Fruit fly (Drosophila melanogaster) whole organism, embryonic: ENCODE measurements around the gene 5-HT7.

Experiments
- Abd-B ChIP-seq: fragments of 200-800 bp; sonication (Bioruptor generic); optimal IDR thresholded peaks from 2 replicates; lab custom pipeline; 2018; ENCODE audit warnings: missing biosample characterization, mild to moderate bottlenecking, missing genetic modification characterization, moderate library complexity
- Ada2b ChIP-seq: fragments of 200-800 bp; sonication (Bioruptor generic); IDR thresholded peaks from 2 replicates; pipeline ENCODE4 v1.3.6; 2022; ENCODE audit warnings: missing biosample characterization, missing genetic modification characterization
- Adf1 ChIP-seq: fragments of 200-800 bp; sonication (Bioruptor generic); IDR thresholded peaks from 2 replicates; pipeline ENCODE4 v1.3.6; 2022; ENCODE audit warnings: missing biosample characterization, missing genetic modification characterization
- Asciz ChIP-seq: fragments of 200-800 bp; sonication (Bioruptor generic); optimal IDR thresholded peaks from 2 replicates; lab custom pipeline; 2017; ENCODE audit warnings: missing biosample characterization, mild to moderate bottlenecking, missing genetic modification characterization, missing genetic modification reagents
- CG11093 ChIP-seq: fragments of 200-800 bp; sonication (Bioruptor generic); IDR thresholded peaks from 3 replicates; pipeline ENCODE4 v1.3.6; 2022; ENCODE audit warnings: missing biosample characterization, missing genetic modification characterization
- CG12236 ChIP-seq: fragments of 200-800 bp; sonication (Bioruptor generic); optimal IDR thresholded peaks from 2 replicates; lab custom pipeline; 2016; ENCODE audit warnings: missing biosample characterization, missing genetic modification characterization
- CG13775 ChIP-seq: fragments of 200-800 bp; sonication (Bioruptor generic); optimal IDR thresholded peaks from 3 replicates; lab custom pipeline; 2017; ENCODE audit warnings: missing biosample characterization, mild to moderate bottlenecking, missing genetic modification characterization
- CG14050 ChIP-seq: fragments of 200-800 bp; sonication (Bioruptor generic); IDR thresholded peaks from 3 replicates; pipeline ENCODE4 v1.3.6; 2022; ENCODE audit warnings: missing biosample characterization, missing genetic modification characterization
- CG15073 ChIP-seq: fragments of 200-800 bp; sonication (Bioruptor generic); optimal IDR thresholded peaks from 2 replicates; lab custom pipeline; 2016; ENCODE audit warnings: missing biosample characterization, missing genetic modification characterization
- CG17186 ChIP-seq: fragments of 200-800 bp; sonication (Bioruptor generic); optimal IDR thresholded peaks from 3 replicates; lab custom pipeline; 2017; ENCODE audit warnings: missing biosample characterization, missing genetic modification reagents, missing genetic modification characterization
- CG17328 ChIP-seq: fragments of 200-800 bp; sonication (Bioruptor generic); IDR thresholded peaks from 2 replicates; pipeline ENCODE4 v1.3.6; 2022; ENCODE audit warnings: missing biosample characterization, missing genetic modification characterization
- CG17359 ChIP-seq: fragments of 200-800 bp; sonication (Bioruptor generic); optimal IDR thresholded peaks from 3 replicates; lab custom pipeline; 2018; ENCODE audit warnings: missing biosample characterization, mild to moderate bottlenecking, missing genetic modification characterization, moderate library complexity
- CG1792 ChIP-seq: fragments of 200-800 bp; sonication (Bioruptor generic); optimal IDR thresholded peaks from 2 replicates; lab custom pipeline; 2016; ENCODE audit warnings: missing biosample characterization, missing genetic modification characterization
- CG18011 ChIP-seq: fragments of 200-800 bp; sonication (Bioruptor generic); optimal IDR thresholded peaks from 2 replicates; lab custom pipeline; 2017; ENCODE audit warnings: missing biosample characterization, missing genetic modification characterization, mild to moderate bottlenecking, moderate library complexity, missing genotype
- CG18764 ChIP-seq: fragments of 200-800 bp; sonication (Bioruptor generic); optimal IDR thresholded peaks from 3 replicates; lab custom pipeline; 2016; ENCODE audit warnings: missing biosample characterization, missing genetic modification characterization
- CG2678 ChIP-seq: fragments of 200-800 bp; sonication (Bioruptor generic); optimal IDR thresholded peaks from 3 replicates; lab custom pipeline; 2019; ENCODE audit warnings: missing biosample characterization, mild to moderate bottlenecking, missing genetic modification characterization, moderate library complexity
- CG31224 ChIP-seq: fragments of 200-800 bp; sonication (Bioruptor generic); IDR thresholded peaks from 2 replicates; pipeline ENCODE4 v1.3.6; 2022; ENCODE audit warnings: missing biosample characterization, missing genetic modification characterization
- CG3407 ChIP-seq: fragments of 200-800 bp; sonication (Bioruptor generic); optimal IDR thresholded peaks from 2 replicates; lab custom pipeline; 2018; ENCODE audit warnings: missing biosample characterization, mild to moderate bottlenecking, missing genetic modification characterization
- CG4617 ChIP-seq: fragments of 200-800 bp; sonication (Bioruptor generic); optimal IDR thresholded peaks from 3 replicates; lab custom pipeline; 2016; ENCODE audit warnings: missing biosample characterization, missing genetic modification characterization, borderline replicate concordance
- CG6683 ChIP-seq: fragments of 200-800 bp; sonication (Bioruptor generic); optimal IDR thresholded peaks from 2 replicates; lab custom pipeline; 2017; ENCODE audit warnings: missing biosample characterization, mild to moderate bottlenecking, missing genetic modification characterization, missing genetic modification reagents
- CG6791 ChIP-seq: fragments of 200-800 bp; sonication (Bioruptor generic); IDR thresholded peaks from 3 replicates; pipeline ENCODE4 v1.3.6; 2022; ENCODE audit warnings: missing biosample characterization, missing genetic modification characterization; ENCODE audit not compliant: partially characterized antibody
- CG8281 ChIP-seq: fragments of 200-800 bp; sonication (Bioruptor generic); optimal IDR thresholded peaks from 2 replicates; lab custom pipeline; 2018; ENCODE audit warnings: missing biosample characterization, mild to moderate bottlenecking, missing genetic modification characterization, moderate library complexity
- Chrac-16 ChIP-seq: fragments of 200-800 bp; sonication (Bioruptor generic); optimal IDR thresholded peaks from 3 replicates; lab custom pipeline; 2016; ENCODE audit warnings: missing biosample characterization, missing genetic modification characterization
- Dad ChIP-seq: fragments of 200-800 bp; sonication (Bioruptor generic); optimal IDR thresholded peaks from 3 replicates; lab custom pipeline; 2016; ENCODE audit warnings: missing biosample characterization, missing genetic modification characterization
- Dip3 ChIP-seq: fragments of 200-800 bp; sonication (Bioruptor generic); optimal IDR thresholded peaks from 3 replicates; lab custom pipeline; 2016; ENCODE audit warnings: missing biosample characterization, missing genetic modification characterization
- ERR ChIP-seq: fragments of 200-800 bp; sonication (Bioruptor generic); optimal IDR thresholded peaks from 2 replicates; lab custom pipeline; 2016; ENCODE audit warnings: missing biosample characterization, missing genetic modification characterization
- Eip74EF ChIP-seq, 2 experiments: fragments of 200-800 bp in 1 of 2; fragments of >200 bp in 1 of 2; sonication (Bioruptor generic) in 1 of 2; optimal IDR thresholded peaks; 2 replicates each; lab custom pipeline; 2017 to 2019; ENCODE audit warnings: missing biosample characterization in 2 of 2, missing genetic modification characterization in 2 of 2, mild to moderate bottlenecking in 1 of 2, moderate library complexity in 1 of 2
- HLH54F ChIP-seq: fragments of 200-800 bp; sonication (Bioruptor generic); optimal IDR thresholded peaks from 3 replicates; lab custom pipeline; 2016; ENCODE audit warnings: missing biosample characterization, missing genetic modification characterization
- Hmx ChIP-seq: fragments of 200-800 bp; sonication (Bioruptor generic); optimal IDR thresholded peaks from 2 replicates; lab custom pipeline; 2016; ENCODE audit warnings: missing biosample characterization, missing genetic modification characterization
- Hsf ChIP-seq: fragments of 200-800 bp; sonication (Bioruptor generic); optimal IDR thresholded peaks from 3 replicates; lab custom pipeline; 2016; ENCODE audit warnings: missing biosample characterization, missing genetic modification characterization
- Myb ChIP-seq: fragments of 200-800 bp; sonication (Bioruptor generic); optimal IDR thresholded peaks from 2 replicates; lab custom pipeline; 2016; ENCODE audit warnings: missing biosample characterization, missing genetic modification characterization
- Ssrp ChIP-seq: fragments of 200-800 bp; sonication (Bioruptor generic); optimal IDR thresholded peaks from 2 replicates; lab custom pipeline; 2018; ENCODE audit warnings: missing biosample characterization, mild to moderate bottlenecking, missing genetic modification characterization, moderate library complexity
- abd-A ChIP-seq: fragments of 200-800 bp; sonication (Bioruptor generic); optimal IDR thresholded peaks from 3 replicates; lab custom pipeline; 2019; ENCODE audit warnings: missing biosample characterization, mild to moderate bottlenecking, missing genetic modification characterization, moderate library complexity
- ac ChIP-seq: fragments of 200-800 bp; sonication (Bioruptor generic); optimal IDR thresholded peaks from 3 replicates; lab custom pipeline; 2017; ENCODE audit warnings: missing biosample characterization, mild to moderate bottlenecking, missing genetic modification characterization
- ase ChIP-seq: fragments of 200-800 bp; sonication (Bioruptor generic); IDR thresholded peaks from 3 replicates; pipeline ENCODE4 v1.3.6; 2022; ENCODE audit warnings: missing biosample characterization, missing genetic modification characterization
- az2 ChIP-seq: fragments of 200-800 bp; sonication (Bioruptor generic); optimal IDR thresholded peaks from 3 replicates; lab custom pipeline; 2016; ENCODE audit warnings: missing biosample characterization, missing genetic modification characterization
- cad ChIP-seq: fragments of >200 bp; optimal IDR thresholded peaks from 2 replicates; lab custom pipeline; 2017; ENCODE audit warnings: missing biosample characterization, missing genetic modification characterization
- cas ChIP-seq: fragments of 200-800 bp; sonication (Bioruptor generic); IDR thresholded peaks from 2 replicates; pipeline ENCODE4 v1.3.6; 2022; ENCODE audit warnings: missing biosample characterization, missing genetic modification characterization
- corto ChIP-seq: fragments of 200-800 bp; sonication (Bioruptor generic); optimal IDR thresholded peaks from 2 replicates; lab custom pipeline; 2016; ENCODE audit warnings: missing biosample characterization, mild to moderate bottlenecking, missing genetic modification characterization, moderate library complexity
- gcm2 ChIP-seq: fragments of 200-800 bp; sonication (Bioruptor generic); optimal IDR thresholded peaks from 2 replicates; lab custom pipeline; 2016; ENCODE audit warnings: missing biosample characterization, missing genetic modification characterization
- h ChIP-seq: fragments of >200 bp; optimal IDR thresholded peaks from 2 replicates; lab custom pipeline; 2017
- kay ChIP-seq: fragments of 200-800 bp; sonication (Bioruptor generic); optimal IDR thresholded peaks from 2 replicates; lab custom pipeline; 2016; ENCODE audit warnings: missing biosample characterization, missing genetic modification characterization
- lab ChIP-seq: fragments of 200-800 bp; sonication (Bioruptor generic); optimal IDR thresholded peaks from 3 replicates; lab custom pipeline; 2017; ENCODE audit warnings: missing biosample characterization, missing genetic modification characterization, mild to moderate bottlenecking, moderate library complexity, missing genetic modification reagents
- lola ChIP-seq, 3 experiments: fragments of >200 bp in 2 of 3; fragments of 200-800 bp in 1 of 3; sonication (Bioruptor generic) in 1 of 3; optimal IDR thresholded peaks; 2 replicates each; lab custom pipeline; 2017 to 2019; ENCODE audit warnings: missing biosample characterization in 3 of 3, missing genetic modification characterization in 3 of 3, mild to moderate bottlenecking in 1 of 3, moderate library complexity in 1 of 3
- maf-S ChIP-seq: fragments of 200-800 bp; sonication (Bioruptor generic); optimal IDR thresholded peaks from 2 replicates; lab custom pipeline; 2016; ENCODE audit warnings: missing biosample characterization, missing genetic modification characterization
- pum ChIP-seq: fragments of 200-800 bp; sonication (Bioruptor generic); optimal IDR thresholded peaks from 2 replicates; lab custom pipeline; 2016; ENCODE audit warnings: missing biosample characterization, missing genetic modification characterization
- tll ChIP-seq, 2 experiments: fragments of 200-800 bp in 1 of 2; fragments of >200 bp in 1 of 2; sonication (Bioruptor generic) in 1 of 2; optimal IDR thresholded peaks; 2 replicates each; lab custom pipeline; 2017 to 2019; ENCODE audit warnings: missing biosample characterization in 2 of 2, missing genetic modification characterization in 2 of 2, mild to moderate bottlenecking in 1 of 2, moderate library complexity in 1 of 2
- unc-4 ChIP-seq: fragments of 200-800 bp; sonication (Bioruptor generic); IDR thresholded peaks from 2 replicates; pipeline ENCODE4 v1.3.6; 2022; ENCODE audit warnings: missing biosample characterization, missing genetic modification characterization; ENCODE audit not compliant: partially characterized antibody

The 5-HT7 gene

DNA sequence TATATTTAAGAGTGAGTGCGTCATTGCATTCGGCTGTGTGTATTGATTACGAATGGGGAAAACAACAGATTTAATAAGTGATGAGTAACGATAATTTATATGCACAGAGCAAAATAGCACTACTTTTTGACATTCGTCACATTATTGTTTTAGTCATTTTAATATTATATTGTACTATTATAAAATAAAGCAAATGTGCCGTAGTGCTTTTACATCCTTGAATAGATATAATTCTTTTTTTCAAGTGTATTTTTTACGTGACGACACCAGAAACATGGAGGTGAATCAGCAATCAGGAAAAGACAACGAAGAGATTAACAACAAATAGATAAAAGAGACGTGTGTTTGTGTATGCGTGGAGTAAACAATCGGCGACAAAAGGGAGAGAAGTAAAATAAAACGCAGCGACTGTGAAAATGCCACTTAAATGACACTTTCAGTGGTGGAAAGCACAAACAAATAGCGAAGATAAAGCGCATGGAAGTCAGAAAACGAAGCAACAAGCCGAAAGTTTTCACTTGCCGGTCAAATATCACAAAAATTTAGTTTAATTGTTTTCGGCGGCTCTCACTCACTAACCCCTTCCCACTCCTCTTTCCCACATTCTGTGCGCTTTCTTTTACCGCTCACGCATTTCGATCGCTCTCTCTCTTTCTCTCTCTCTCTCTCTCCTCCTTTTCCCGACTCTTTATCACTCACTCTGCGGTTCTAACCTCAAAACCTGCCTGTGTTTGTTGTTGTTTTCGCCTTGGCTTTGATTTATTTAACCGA lies 42.5 kb upstream of the 5-HT7 start (continued):
- TF ChIP-seq tll (GFP tag; optimal IDR thresholded peaks at IDR 0.05; lab: Kevin White, UChicago), result no peak
- TF ChIP-seq CG11093, result peak; percentile 56; the same call in 1 of the 3 replicates
- peak; percentile 55 for TF ChIP-seq CG18011 (GFP tag; lab: Kevin White, UChicago)
- peak; percentile 51 for TF ChIP-seq ac (GFP tag; lab: Kevin White, UChicago)
- TF ChIP-seq gcm2 (GFP tag; lab: Kevin White, UChicago), result no peak
- peak; percentile 24 for TF ChIP-seq CG15073 (GFP tag; lab: Kevin White, UChicago)
- TF ChIP-seq CG18764 (GFP tag; lab: Kevin White, UChicago), result peak; percentile 74
- TF ChIP-seq CG17186 (GFP tag; lab: Kevin White, UChicago), result peak; percentile 42
- no peak for TF ChIP-seq abd-A (tag; lab: Kevin White, UChicago)
- TF ChIP-seq CG12236 (GFP tag; lab: Kevin White, UChicago), result peak; percentile 18
- peak; percentile 92 for TF ChIP-seq CG17359 (tag; lab: Kevin White, UChicago)
- TF ChIP-seq maf-S (GFP tag; lab: Kevin White, UChicago), result no peak
- no peak for TF ChIP-seq unc-4 (GFP tag; lab: Robert Waterston, UW)
- peak; percentile 87 for TF ChIP-seq Asciz
- TF ChIP-seq CG1792, result no peak
- TF ChIP-seq Ssrp (tag; lab: Kevin White, UChicago), result peak; percentile 87
- TF ChIP-seq CG8281 (tag; lab: Kevin White, UChicago), result peak; percentile 55
- TF ChIP-seq CG14050 (GFP tag; lab: Robert Waterston, UW), result peak; percentile 55; the same call in 2 of the 3 replicates
- TF ChIP-seq Hsf (GFP tag; lab: Kevin White, UChicago), result peak; percentile 40
- TF ChIP-seq az2 (GFP tag; lab: Kevin White, UChicago), result peak; percentile 80
- peak; percentile 81 for TF ChIP-seq Ada2b (GFP tag; lab: Robert Waterston, UW)
- peak; percentile 80 for TF ChIP-seq Abd-B (GFP tag; lab: Kevin White, UChicago)
- no peak for TF ChIP-seq Dip3 (GFP tag; lab: Kevin White, UChicago)
- peak; percentile 74; the same call in 2 of the 3 replicates for TF ChIP-seq ase (GFP tag; lab: Robert Waterston, UW)
- peak; percentile 78 for TF ChIP-seq CG3407 (GFP tag; lab: Kevin White, UChicago)
- peak; percentile 52 for TF ChIP-seq Hmx (GFP tag; lab: Kevin White, UChicago)
- no peak for TF ChIP-seq Adf1 (GFP tag; lab: Robert Waterston, UW)
- TF ChIP-seq CG4617 (GFP tag; lab: Kevin White, UChicago), result peak; percentile 39
- peak; percentile 85 for TF ChIP-seq CG17328 (GFP tag; lab: Robert Waterston, UW)
- TF ChIP-seq pum (GFP tag; lab: Kevin White, UChicago), result no peak
- peak in 1 of 3 experiments; percentile 81 for TF ChIP-seq lola (GFP tag; optimal IDR thresholded peaks at IDR 0.05; lab: Kevin White, UChicago)
- peak; percentile 86 for TF ChIP-seq lab
- no peak for TF ChIP-seq Myb (GFP tag; lab: Kevin White, UChicago)
- peak in 1 of 2 experiments; percentile 87 for TF ChIP-seq Eip74EF (GFP tag; optimal IDR thresholded peaks at IDR 0.05; lab: Kevin White, UChicago)
- TF ChIP-seq ERR, result no peak
- TF ChIP-seq Dad, result no peak
- no peak for TF ChIP-seq HLH54F
- peak; percentile 90 for TF ChIP-seq CG2678
- no peak for TF ChIP-seq CG6791 (GFP tag; lab: Robert Waterston, UW)
- no peak for TF ChIP-seq cad (GFP tag; lab: Kevin White, UChicago)
- peak; percentile 71 for TF ChIP-seq Chrac-16 (GFP tag; lab: Kevin White, UChicago)
- TF ChIP-seq h (lab: Kevin White, UChicago), result no peak
- TF ChIP-seq CG6683 (GFP tag; lab: Kevin White, UChicago), result peak; percentile 47
- TF ChIP-seq cas (GFP tag; lab: Robert Waterston, UW), result peak; percentile 58; the same call in 1 of the 2 replicates
- TF ChIP-seq kay, result peak; percentile 90
- peak; percentile 73 for TF ChIP-seq corto (GFP tag; lab: Kevin White, UChicago)
- TF ChIP-seq CG13775 (GFP tag; lab: Kevin White, UChicago), result peak; percentile 70
- peak; percentile 67; the same call in 1 of the 2 replicates for TF ChIP-seq CG31224 (GFP tag; lab: Robert Waterston, UW)
